Worm (Caenorhabditis elegans): ENCODE results near the gene C35B1.3.

ce11 chrIV:4123083-4123482 is 42.1 kb downstream of the C35B1.3 start, which contains the start of gene mul-1:
- TF ChIP-seq ztf-28 (GFP tag; IDR thresholded peaks at IDR 0.05) (no peak), gei-17 (GFP tag; optimal IDR thresholded peaks at IDR 0.05) (no peak), ama-1 (optimal IDR thresholded peaks at IDR 0.05) (no peak), ama-1 (GFP tag; optimal IDR thresholded peaks at IDR 0.05) (no peak), snpc-4 (GFP tag; optimal IDR thresholded peaks at IDR 0.05) (no peak), snpc-4 (tag; optimal IDR thresholded peaks at IDR 0.05) (no peak), egrh-3 (GFP tag; IDR thresholded peaks at IDR 0.05) (no peak), D2030.7 (GFP tag; IDR thresholded peaks at IDR 0.05) (no peak), efl-1 (GFP tag; optimal IDR thresholded peaks at IDR 0.05) (no peak), hmg-1.2 (GFP tag; IDR thresholded peaks at IDR 0.05) (no peak), atf-7 (tag; optimal IDR thresholded peaks at IDR 0.05) (no peak), bed-1 (GFP tag; IDR thresholded peaks at IDR 0.05) (no peak), mes-4 (tag; optimal IDR thresholded peaks at IDR 0.05) (no peak)

All from whole organism, young adult.